Fruit fly (Drosophila melanogaster): ENCODE measurements around the gene oc.

Gene oc

DNA sequence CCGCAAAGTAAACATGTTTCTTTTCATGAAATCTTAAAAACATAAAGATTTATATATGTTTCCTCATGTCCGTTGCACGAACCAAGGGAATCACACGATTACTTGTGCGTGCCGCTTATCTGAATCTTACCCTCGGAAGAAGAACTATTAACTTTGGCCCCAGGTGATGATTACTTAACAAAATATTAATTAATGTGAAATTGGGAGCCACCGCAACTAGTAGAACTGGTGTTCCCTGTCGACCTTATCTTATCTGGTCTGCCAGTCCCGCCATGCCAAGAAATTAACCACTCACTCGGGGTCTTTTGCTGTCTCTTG, 57.4 kb downstream of the oc start:
- TF ChIP-seq CG17806 (tag; optimal IDR thresholded peaks at IDR 0.05): no peak
- TF ChIP-seq Pif1A (GFP tag; optimal IDR thresholded peaks at IDR 0.05): no peak
- no peak for TF ChIP-seq CG9948 (tag; optimal IDR thresholded peaks at IDR 0.05)
- no peak for TF ChIP-seq Snoo (tag; optimal IDR thresholded peaks at IDR 0.05)
- no peak for TF ChIP-seq CG34367 (tag; optimal IDR thresholded peaks at IDR 0.05)
- TF ChIP-seq CG10348 (GFP tag; IDR thresholded peaks at IDR 0.05): no peak
- no peak for TF ChIP-seq CG13204 (GFP tag; optimal IDR thresholded peaks at IDR 0.05)

dm6 chrX:8592437-8593158, 57.9 kb downstream of the oc start:
- no peak for TF ChIP-seq D1 (tag; optimal IDR thresholded peaks at IDR 0.05)
- no peak for TF ChIP-seq CG12605 (GFP tag; IDR thresholded peaks at IDR 0.05)
- no peak for TF ChIP-seq rn (GFP tag; IDR thresholded peaks at IDR 0.05)
- TF ChIP-seq CG14655 (GFP tag; optimal IDR thresholded peaks at IDR 0.05): no peak
- TF ChIP-seq Pif1B (GFP tag; optimal IDR thresholded peaks at IDR 0.05): peak; percentile 51
- TF ChIP-seq CG8301 (tag; optimal IDR thresholded peaks at IDR 0.05): peak; percentile 51
- TF ChIP-seq CG17806 (tag; optimal IDR thresholded peaks at IDR 0.05): peak; percentile 32
- TF ChIP-seq fd96Ca (GFP tag; IDR thresholded peaks at IDR 0.05): no peak
- peak; percentile 50 for TF ChIP-seq CG34367 (tag; optimal IDR thresholded peaks at IDR 0.05)
- peak; percentile 86 for TF ChIP-seq gl (tag; optimal IDR thresholded peaks at IDR 0.05)
- peak; percentile 74 for TF ChIP-seq CG4496 (GFP tag; IDR thresholded peaks at IDR 0.05)
- no peak for TF ChIP-seq Pif1A (GFP tag; optimal IDR thresholded peaks at IDR 0.05)
- TF ChIP-seq Ets98B (GFP tag; IDR thresholded peaks at IDR 0.05): 0 out of 2 replicates have a peak, but pooled peaks have one; percentile 34
- TF ChIP-seq CG32121 (GFP tag; IDR thresholded peaks at IDR 0.05): 0 out of 2 replicates have a peak, but pooled peaks have one; percentile 12
- peak; percentile 40 for TF ChIP-seq EcR (GFP tag; optimal IDR thresholded peaks at IDR 0.05)
- TF ChIP-seq CG15710 (tag; optimal IDR thresholded peaks at IDR 0.05): peak; percentile 43
- no peak for TF ChIP-seq Snoo (tag; optimal IDR thresholded peaks at IDR 0.05)
- TF ChIP-seq CG10348 (GFP tag; IDR thresholded peaks at IDR 0.05): no peak
- TF ChIP-seq CG9948 (tag; optimal IDR thresholded peaks at IDR 0.05): no peak
- TF ChIP-seq CG8159 (tag; optimal IDR thresholded peaks at IDR 0.05): peak; percentile 40
- peak; percentile 84 for TF ChIP-seq CG13204 (GFP tag; optimal IDR thresholded peaks at IDR 0.05)

DNA sequence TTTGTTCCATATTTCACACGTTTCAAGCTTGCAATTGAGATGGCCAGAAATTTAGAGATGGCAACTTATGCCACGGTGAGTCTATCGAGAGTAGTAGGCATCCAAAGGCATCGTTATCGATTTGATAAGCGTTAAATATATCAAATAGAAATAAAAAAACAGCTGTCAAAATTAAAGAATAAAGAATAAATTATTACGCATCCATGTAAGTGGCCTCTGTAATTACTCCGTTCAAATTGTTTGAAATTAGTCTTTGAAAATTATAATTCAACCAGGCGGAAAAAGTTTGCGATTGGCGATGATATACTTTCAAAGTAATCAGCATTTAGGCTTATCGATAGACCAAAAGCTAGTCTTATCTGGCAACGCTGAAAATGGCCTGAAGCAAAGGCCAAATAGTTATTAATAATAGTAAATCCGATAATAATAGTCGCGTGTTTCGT, 58.8 kb downstream of the oc start, which contains the start of the genes CG12659 and Crag:
TSS of gene CG12659 (minus strand) at position 45 of the 443 bp plus-strand sequence.
TSS of gene Crag (plus strand) at position 347 of the 443 bp plus-strand sequence.
- TF ChIP-seq CG10348 (GFP tag; IDR thresholded peaks at IDR 0.05): no peak
- no peak for TF ChIP-seq CG15710 (tag; optimal IDR thresholded peaks at IDR 0.05)

dm6 chrX:8588607-8589171, 61.8 kb downstream of the oc start, which contains the start of gene CG12081:
TSS of gene CG12081 (plus strand) at chrX:8588811.
- TF ChIP-seq CG4496 (GFP tag; IDR thresholded peaks at IDR 0.05) (0 out of 3 replicates have a peak, but pooled peaks have one; percentile 21), Pif1B (GFP tag; optimal IDR thresholded peaks at IDR 0.05) (no peak)

dm6 chrX:8583159-8583558, 67.3 kb downstream of the oc start:
- TF ChIP-seq EcR (GFP tag; optimal IDR thresholded peaks at IDR 0.05) (no peak), Pif1B (GFP tag; optimal IDR thresholded peaks at IDR 0.05) (no peak), CG14655 (GFP tag; optimal IDR thresholded peaks at IDR 0.05) (no peak), D1 (tag; optimal IDR thresholded peaks at IDR 0.05) (no peak), Ets98B (GFP tag; IDR thresholded peaks at IDR 0.05) (no peak)

DNA sequence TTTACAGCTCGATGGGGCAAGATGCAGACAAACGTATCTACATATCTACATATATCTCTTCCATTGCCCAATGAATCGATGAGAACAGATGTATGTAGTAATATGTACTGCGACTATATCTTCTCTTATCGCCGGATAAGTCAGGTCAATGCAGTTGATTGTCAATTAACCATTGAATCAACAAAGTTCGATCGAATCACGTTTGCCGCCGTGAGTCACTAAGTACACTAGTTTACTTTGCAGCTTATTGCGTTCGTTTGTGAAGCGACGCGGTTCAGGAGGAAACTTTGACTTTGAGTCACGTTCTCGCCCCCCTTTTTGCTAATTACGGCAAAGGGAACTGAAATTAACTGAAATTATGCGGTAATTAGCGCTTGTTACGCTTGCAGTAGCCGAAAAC, 69.7 kb downstream of the oc start:
- TF ChIP-seq Pif1B (GFP tag; optimal IDR thresholded peaks at IDR 0.05) (no peak), CG10348 (GFP tag; IDR thresholded peaks at IDR 0.05) (no peak), CG13204 (GFP tag; optimal IDR thresholded peaks at IDR 0.05) (peak; percentile 16), CG8159 (tag; optimal IDR thresholded peaks at IDR 0.05) (no peak), CG32121 (GFP tag; IDR thresholded peaks at IDR 0.05) (no peak), rn (GFP tag; IDR thresholded peaks at IDR 0.05) (no peak), CG12605 (GFP tag; IDR thresholded peaks at IDR 0.05) (no peak), CG8301 (tag; optimal IDR thresholded peaks at IDR 0.05) (no peak), Pif1A (GFP tag; optimal IDR thresholded peaks at IDR 0.05) (no peak), D1 (tag; optimal IDR thresholded peaks at IDR 0.05) (no peak), CG17806 (tag; optimal IDR thresholded peaks at IDR 0.05) (no peak), fd96Ca (GFP tag; IDR thresholded peaks at IDR 0.05) (no peak), Ets98B (GFP tag; IDR thresholded peaks at IDR 0.05) (no peak), CG14655 (GFP tag; optimal IDR thresholded peaks at IDR 0.05) (no peak), CG4496 (GFP tag; IDR thresholded peaks at IDR 0.05) (no peak), EcR (GFP tag; optimal IDR thresholded peaks at IDR 0.05) (peak; percentile 38), CG9948 (tag; optimal IDR thresholded peaks at IDR 0.05) (no peak), gl (tag; optimal IDR thresholded peaks at IDR 0.05) (peak; percentile 57), Snoo (tag; optimal IDR thresholded peaks at IDR 0.05) (no peak), CG15710 (tag; optimal IDR thresholded peaks at IDR 0.05) (no peak), CG34367 (tag; optimal IDR thresholded peaks at IDR 0.05) (no peak)
